Worm (Caenorhabditis elegans): ENCODE data around the gene C50E3.12.

DNA sequence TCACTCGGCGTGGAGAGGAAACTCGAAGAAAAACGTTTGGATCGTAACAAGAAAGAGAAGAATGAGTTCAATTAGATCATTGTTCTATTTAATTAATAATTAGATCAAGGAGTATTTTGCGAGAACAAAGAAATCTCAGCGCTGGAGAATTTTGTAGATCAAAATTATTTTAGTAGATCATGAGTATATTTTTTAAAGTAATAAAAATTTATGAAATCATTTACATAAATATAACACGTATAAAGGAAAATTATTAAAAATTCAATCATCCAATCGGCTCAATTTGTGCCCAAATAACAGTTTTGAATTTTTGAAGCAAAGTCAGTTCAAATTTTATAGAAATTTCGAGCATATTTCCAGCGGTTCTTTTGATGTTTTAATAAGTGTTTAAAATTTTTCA lies 2.3 kb upstream of the C50E3.12 start, which contains the start of gene C50E3.13:
- TF ChIP-seq egrh-3 (GFP tag; IDR thresholded peaks at IDR 0.05) (no peak), ama-1 (optimal IDR thresholded peaks at IDR 0.05) (no peak), ama-1 (GFP tag; optimal IDR thresholded peaks at IDR 0.05) (no peak), Y67H2A.10 (GFP tag; conservative IDR thresholded peaks at IDR 0.05) (no peak), ccch-3 (GFP tag; optimal IDR thresholded peaks at IDR 0.05) (no peak)
